Worm (Caenorhabditis elegans): ENCODE measurements around the gene glb-4.

DNA sequence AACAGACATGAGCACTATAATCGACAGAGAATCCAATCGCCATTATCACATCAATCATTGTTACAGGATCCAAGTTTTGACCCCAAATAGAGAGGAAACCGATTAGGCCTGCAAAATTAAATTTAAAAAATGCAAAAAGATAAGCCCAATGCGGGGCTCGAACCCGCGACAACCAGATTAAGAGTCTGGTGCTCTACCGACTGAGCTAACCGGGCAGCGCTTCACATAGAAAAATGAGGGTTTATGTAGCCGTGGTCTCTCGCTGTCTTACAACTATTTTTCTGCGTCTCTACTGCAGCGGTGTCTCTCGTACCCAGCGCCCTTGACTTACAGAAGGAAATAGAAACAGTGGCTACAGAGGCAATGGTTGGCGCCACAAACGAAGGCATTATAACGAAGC lies 46.7 kb upstream of the glb-4 start:
- TF ChIP-seq ama-1 (optimal IDR thresholded peaks at IDR 0.05) (no peak), F13C5.2 (tag; optimal IDR thresholded peaks at IDR 0.05) (no peak), sea-1 (GFP tag; conservative IDR thresholded peaks at IDR 0.05) (peak; percentile 73; the same call in 1 of the 2 replicates), hmbx-1 (tag; optimal IDR thresholded peaks at IDR 0.05) (no peak), hnd-1 (tag; optimal IDR thresholded peaks at IDR 0.05) (peak; percentile 34), tra-4 (tag; optimal IDR thresholded peaks at IDR 0.05) (no peak), aly-1 (tag; optimal IDR thresholded peaks at IDR 0.05) (no peak), B0310.2 (tag; optimal IDR thresholded peaks at IDR 0.05) (no peak), tbx-11 (GFP tag; IDR thresholded peaks at IDR 0.05) (0 out of 2 replicates have a peak, but pooled peaks have one; percentile 44), ceh-36 (tag; optimal IDR thresholded peaks at IDR 0.05) (peak; percentile 73), ceh-13 (GFP tag; optimal IDR thresholded peaks at IDR 0.05) (peak; percentile 4), scrt-1 (GFP tag; IDR thresholded peaks at IDR 0.05) (peak; percentile 70)
